Worm (Caenorhabditis elegans) whole organism, young adult: ENCODE data around the gene tbx-39.
"Not testable (repeated sequence)": the region's sequence is repeated elsewhere in the genome, so short reads cannot be mapped to it uniquely, and the experiment has no call there.

Experiments
- Y67H2A.10 ChIP-seq: fragments of 200-800 bp; sonication (Bioruptor generic); conservative IDR thresholded peaks from 2 replicates; pipeline ENCODE4 v1.3.6; 2022; ENCODE audit warnings: missing genetic modification reagents, missing genetic modification characterization, missing compliant biosample characterization
- Y79H2A.3 ChIP-seq: fragments of 200-800 bp; sonication (Bioruptor generic); conservative IDR thresholded peaks from 2 replicates; pipeline ENCODE4 v1.3.6; 2022; ENCODE audit warnings: missing genetic modification reagents, missing genetic modification characterization, missing compliant biosample characterization
- aptf-2 ChIP-seq: fragments of 200-800 bp; sonication (Bioruptor generic); conservative IDR thresholded peaks from 2 replicates; pipeline ENCODE4 v1.3.6; 2022; ENCODE audit warnings: missing genetic modification reagents, missing genetic modification characterization, missing compliant biosample characterization
- dox-1 ChIP-seq: fragments of 200-800 bp; sonication (Bioruptor generic); IDR thresholded peaks from 2 replicates; pipeline ENCODE4 v1.3.6; 2022; ENCODE audit warnings: missing genetic modification reagents, missing genetic modification characterization, missing compliant biosample characterization
- dpff-1 ChIP-seq: sonication (generic microtip); optimal IDR thresholded peaks from 2 replicates; lab custom pipeline; 2017; ENCODE audit warnings: mild to moderate bottlenecking, missing genetic modification characterization, missing compliant biosample characterization
- lsl-1 ChIP-seq: fragments of 200-800 bp; sonication (Bioruptor generic); optimal IDR thresholded peaks from 2 replicates; lab custom pipeline; 2018; ENCODE audit warnings: mild to moderate bottlenecking, missing genetic modification characterization, moderate library complexity, missing compliant biosample characterization
- nhr-179 ChIP-seq: sonication (generic microtip); optimal IDR thresholded peaks from 2 replicates; lab custom pipeline; 2016; ENCODE audit warnings: mild to moderate bottlenecking, missing genetic modification characterization, missing compliant biosample characterization
- unc-62 ChIP-seq: fragments of 150-350 bp; optimal IDR thresholded peaks from 2 replicates; lab custom pipeline; 2014; ENCODE audit warnings: missing biosample characterization, missing genetic modification reagents, missing genetic modification characterization

- TF ChIP-seq dpff-1 (tag; lab: Kevin White, UChicago); Y67H2A.10 (GFP tag; lab: Robert Waterston, UW); lsl-1 (GFP tag; lab: Kevin White, UChicago); aptf-2 (GFP tag; lab: Robert Waterston, UW); dox-1 (GFP tag; lab: Robert Waterston, UW); unc-62 (GFP tag; lab: Kevin White, UChicago); nhr-179; Y79H2A.3: not testable (repeated sequence)
Observed at ce11 chrIV:15318320-15318719, 5.4 kb upstream of the tbx-39 start.
